Worm (Caenorhabditis elegans): ENCODE measurements around the gene cogc-8.

Gene cogc-8

ce11 chrIV:257095-257494, 16.8 kb downstream of the cogc-8 start, which contains the start of gene R02D3.8:
R02D3.8 (minus strand) TSS chrIV:257203.
- no peak for TF ChIP-seq unc-62 (GFP tag; optimal IDR thresholded peaks at IDR 0.05)

- no peak for TF ChIP-seq unc-62 (GFP tag; optimal IDR thresholded peaks at IDR 0.05)
Measured at ce11 chrIV:258362-258761, 18.1 kb downstream of the cogc-8 start.

- TF ChIP-seq unc-62 (GFP tag; optimal IDR thresholded peaks at IDR 0.05), result no peak
Measured at ce11 chrIV:259142-259541, 18.9 kb downstream of the cogc-8 start, which contains the start of gene dpy-9. dpy-9 (minus strand) TSS chrIV:259204.

- TF ChIP-seq unc-62 (GFP tag; optimal IDR thresholded peaks at IDR 0.05), result no peak
Measured at ce11 chrIV:261607-262006, 21.4 kb downstream of the cogc-8 start, which contains the start of gene pqbp-1.1. pqbp-1.1 (minus strand) TSS chrIV:261683.

- TF ChIP-seq unc-62 (GFP tag; optimal IDR thresholded peaks at IDR 0.05), result no peak
Measured at ce11 chrIV:262460-262859, 22.2 kb downstream of the cogc-8 start.

ce11 chrIV:264182-264709, 24.0 kb downstream of the cogc-8 start, which contains the start of gene pat-6:
pat-6 (minus strand) TSS chrIV:264232.
- no peak for TF ChIP-seq unc-62 (GFP tag; optimal IDR thresholded peaks at IDR 0.05)

- TF ChIP-seq unc-62 (GFP tag; optimal IDR thresholded peaks at IDR 0.05), result no peak
Measured at ce11 chrIV:266148-266547, 25.9 kb downstream of the cogc-8 start, which contains the start of gene T21D12.12. T21D12.12 (plus strand) TSS chrIV:266448.

- TF ChIP-seq unc-62 (GFP tag; optimal IDR thresholded peaks at IDR 0.05), result no peak
Measured at ce11 chrIV:269107-269506, 28.9 kb downstream of the cogc-8 start, which contains the start of gene T21D12.11. T21D12.11 (plus strand) TSS chrIV:269407.

- TF ChIP-seq unc-62 (GFP tag; optimal IDR thresholded peaks at IDR 0.05), result no peak
Measured at ce11 chrIV:273299-273698, 33.0 kb downstream of the cogc-8 start, which contains the start of gene srh-282. srh-282 (minus strand) TSS chrIV:273399.

- no peak for TF ChIP-seq unc-62 (GFP tag; optimal IDR thresholded peaks at IDR 0.05)
Measured at ce11 chrIV:274185-274584, 33.9 kb downstream of the cogc-8 start, which contains the start of gene sma-10. sma-10 (plus strand) TSS chrIV:274420.

- no peak for TF ChIP-seq unc-62 (GFP tag; optimal IDR thresholded peaks at IDR 0.05)
Measured at ce11 chrIV:275146-275545, 34.9 kb downstream of the cogc-8 start.

- no peak for TF ChIP-seq unc-62 (GFP tag; optimal IDR thresholded peaks at IDR 0.05)
Measured at ce11 chrIV:278284-278683, 38.0 kb downstream of the cogc-8 start.

ce11 chrIV:282008-282407, 41.8 kb downstream of the cogc-8 start:
- no peak for TF ChIP-seq unc-62 (GFP tag; optimal IDR thresholded peaks at IDR 0.05)

ce11 chrIV:283347-283746, 43.1 kb downstream of the cogc-8 start, which contains the start of gene best-19:
best-19 (plus strand) TSS chrIV:283647.
- no peak for TF ChIP-seq unc-62 (GFP tag; optimal IDR thresholded peaks at IDR 0.05)

- TF ChIP-seq unc-62 (GFP tag; optimal IDR thresholded peaks at IDR 0.05), result no peak
Measured at ce11 chrIV:288027-288426, 47.8 kb downstream of the cogc-8 start, which contains the start of gene T21D12.14. T21D12.14 (minus strand) TSS chrIV:288127.

- no peak for TF ChIP-seq unc-62 (GFP tag; optimal IDR thresholded peaks at IDR 0.05)
Measured at ce11 chrIV:290387-290786, 50.1 kb downstream of the cogc-8 start.

- TF ChIP-seq unc-62 (GFP tag; optimal IDR thresholded peaks at IDR 0.05), result no peak
Measured at ce11 chrIV:291356-291755, 51.1 kb downstream of the cogc-8 start, which contains the start of gene T21D12.7. T21D12.7 (minus strand) TSS chrIV:291456.
